Fruit fly (Drosophila melanogaster): Measurements from ENCODE around the gene CG3513.

DNA sequence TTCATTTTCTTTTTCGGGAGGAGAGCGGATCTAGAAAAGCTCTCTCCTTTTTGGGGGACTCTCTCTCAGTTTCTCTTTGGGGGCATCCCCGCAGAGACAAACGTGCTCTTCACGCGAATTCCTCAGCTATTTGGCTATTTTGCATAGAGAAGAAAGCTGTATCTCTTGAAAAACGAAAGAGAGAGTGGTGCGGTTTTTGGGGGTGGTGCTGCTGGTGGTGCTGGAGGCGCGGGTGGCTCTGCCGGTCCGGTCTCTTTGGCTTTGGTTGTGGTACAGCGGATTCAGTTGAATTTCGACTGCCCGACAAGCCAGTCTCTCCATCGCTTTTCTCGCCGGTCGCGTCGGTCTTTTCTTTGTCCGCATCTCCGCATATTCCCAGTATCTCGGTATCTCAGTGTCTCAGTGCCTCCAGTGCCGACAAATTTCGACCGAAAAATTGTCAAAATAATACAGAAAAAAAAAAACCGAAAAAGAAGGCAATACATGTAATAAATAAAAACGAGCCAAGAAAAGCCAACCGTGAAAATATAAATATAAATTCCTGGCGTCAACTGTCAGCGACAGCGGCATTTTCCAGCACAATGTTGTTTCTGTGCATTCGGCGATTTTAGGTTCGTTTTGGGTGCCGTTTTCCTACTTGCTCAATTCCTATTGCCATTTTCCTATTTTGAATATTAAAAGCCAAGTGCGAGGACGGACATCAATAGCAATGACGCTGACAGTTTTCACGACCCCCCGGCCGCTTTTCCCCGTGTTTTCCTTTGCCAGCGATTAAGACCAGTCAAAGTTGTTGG lies 37.4 kb upstream of the CG3513 start, which contains the start of gene CG10019:
- no peak for TF ChIP-seq Sox102F (GFP tag; optimal IDR thresholded peaks at IDR 0.05)
- TF ChIP-seq topi (GFP tag; optimal IDR thresholded peaks at IDR 0.05), result no peak
- no peak for TF ChIP-seq CG31627 (GFP tag; optimal IDR thresholded peaks at IDR 0.05)
- TF ChIP-seq CG8632 (GFP tag; optimal IDR thresholded peaks at IDR 0.05), result no peak

Measured in whole organism, prepupa.